Worm (Caenorhabditis elegans): ENCODE data around the gene tomm-40.

ce11 chrII:8992780-8993179 is 19.4 kb upstream of the tomm-40 start, which contains the start of gene ooc-5:
- TF ChIP-seq klf-2 (GFP tag; conservative IDR thresholded peaks at IDR 0.05) (no peak), cog-1 (tag; optimal IDR thresholded peaks at IDR 0.05) (no peak), ztf-23 (GFP tag; IDR thresholded peaks at IDR 0.05) (no peak), flt-1 (GFP tag; IDR thresholded peaks at IDR 0.05) (no peak), T22C8.4 (GFP tag; IDR thresholded peaks at IDR 0.05) (no peak)
